Worm (Caenorhabditis elegans) whole organism, L4/young adult: Measurements from ENCODE around the gene nlp-23.

Source experiments
- W03F9.2 ChIP-seq: fragments of 150-350 bp; optimal IDR thresholded peaks from 2 replicates; lab custom pipeline; 2014; ENCODE audit warnings: missing biosample characterization, missing genetic modification characterization
- him-1 ChIP-seq: sonication (generic microtip); optimal IDR thresholded peaks from 2 replicates; lab custom pipeline; 2016; ENCODE audit warnings: missing genotype, missing genetic modification reagents, missing genetic modification characterization, missing compliant biosample characterization

ce11 chrX:2302782-2303181 lies 40.0 kb downstream of the nlp-23 start, which contains the start of gene hum-6:
- TF ChIP-seq him-1 (tag; lab: Kevin White, UChicago) (no peak), W03F9.2 (no peak)
